Fruit fly (Drosophila melanogaster): ENCODE data around the gene NC2beta.

NC2beta gene

DNA sequence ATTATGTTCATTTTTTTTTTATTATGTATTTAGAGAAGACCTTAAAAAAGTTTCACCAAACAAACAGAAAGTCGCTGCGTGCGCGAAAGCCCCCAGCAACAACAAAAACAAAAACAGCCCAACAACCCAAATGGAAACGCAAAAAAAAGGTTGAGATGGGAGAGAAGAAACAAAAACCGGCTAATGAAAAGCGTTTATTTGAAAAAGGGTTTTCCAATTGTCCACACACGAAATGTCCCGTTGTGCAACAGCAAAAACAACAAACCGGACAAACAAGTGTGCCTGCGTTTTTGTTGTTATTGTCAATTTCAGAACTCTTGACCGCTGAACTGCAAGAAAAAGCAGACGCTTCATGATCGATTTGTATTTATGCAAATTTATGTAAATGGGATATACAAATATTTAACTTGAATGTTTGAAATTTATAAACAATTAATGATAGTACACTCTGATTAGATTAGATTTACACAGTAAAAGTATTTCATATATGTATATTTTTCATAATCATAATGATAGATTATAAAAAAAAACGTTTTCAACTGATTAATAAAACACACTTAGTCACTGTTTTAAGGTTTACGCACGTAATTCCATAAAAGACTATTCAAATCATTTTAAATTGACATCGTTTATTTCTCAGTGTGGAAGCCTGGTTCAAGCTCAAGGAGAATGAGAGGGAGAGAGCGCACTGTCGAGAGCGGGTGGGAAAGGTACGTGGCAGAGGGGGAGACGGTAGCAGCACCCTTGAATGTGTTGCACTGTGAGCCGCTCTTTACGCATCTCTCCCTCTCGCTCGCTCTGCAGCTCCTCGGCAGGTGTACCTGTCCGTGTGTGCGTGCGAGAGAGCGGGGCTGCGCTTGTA lies 49.0 kb downstream of the NC2beta start:
- TF ChIP-seq h (optimal IDR thresholded peaks at IDR 0.05) (no peak), psq (optimal IDR thresholded peaks at IDR 0.05) (no peak), ttk (optimal IDR thresholded peaks at IDR 0.05) (no peak), Sin3A (optimal IDR thresholded peaks at IDR 0.05) (no peak), insv (optimal IDR thresholded peaks at IDR 0.05) (no peak)

DNA sequence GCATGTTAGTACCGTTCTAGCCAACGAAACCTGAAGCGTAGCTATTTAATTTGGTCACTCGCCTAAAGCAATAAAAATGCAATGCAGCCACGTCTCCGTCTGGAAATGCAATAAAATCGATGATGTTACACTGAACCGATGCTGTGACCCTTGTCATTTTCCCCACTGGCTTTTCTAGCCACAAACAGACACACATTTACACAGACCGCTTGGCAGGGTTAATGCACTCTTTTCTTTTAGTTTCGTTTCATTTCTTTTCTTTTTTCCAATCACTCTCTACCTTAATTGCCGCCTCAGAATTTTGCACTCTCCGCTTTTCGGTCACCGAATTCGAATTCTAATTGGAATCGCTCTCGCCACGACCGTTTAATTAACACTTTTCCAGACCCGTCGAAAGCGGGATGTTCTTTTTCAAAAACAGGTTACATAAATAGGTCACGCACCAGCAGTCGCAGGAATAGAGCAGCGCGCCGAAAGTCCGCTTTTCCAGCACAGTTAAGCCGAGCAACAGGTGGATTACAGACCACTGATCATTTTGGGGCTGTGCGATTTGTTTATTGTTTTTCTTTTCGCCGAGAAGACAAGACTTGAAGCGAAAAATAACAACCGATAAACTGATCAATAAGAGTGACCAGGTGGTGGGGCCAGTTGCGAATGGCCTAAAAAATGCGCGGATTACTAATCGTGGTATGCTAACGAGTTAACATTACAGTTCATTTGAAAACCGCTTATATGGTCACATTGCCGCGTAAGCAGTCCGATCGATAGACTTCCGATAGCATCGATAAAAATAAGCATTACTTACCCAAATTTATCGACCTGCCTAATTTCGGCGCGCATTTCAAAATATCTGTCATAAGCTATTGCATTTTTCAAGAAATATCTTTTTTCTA lies 49.9 kb downstream of the NC2beta start, which contains the start of gene ck:
Gene ck (minus strand): TSS at position 638 of the 893 bp plus-strand sequence.
- no peak for TF ChIP-seq ttk (optimal IDR thresholded peaks at IDR 0.05)
- no peak for TF ChIP-seq Sin3A (optimal IDR thresholded peaks at IDR 0.05)
- no peak for TF ChIP-seq Myc (optimal IDR thresholded peaks at IDR 0.05)
- no peak for TF ChIP-seq h (optimal IDR thresholded peaks at IDR 0.05)
- TF ChIP-seq psq (optimal IDR thresholded peaks at IDR 0.05): no peak
- TF ChIP-seq insv (optimal IDR thresholded peaks at IDR 0.05): no peak

DNA sequence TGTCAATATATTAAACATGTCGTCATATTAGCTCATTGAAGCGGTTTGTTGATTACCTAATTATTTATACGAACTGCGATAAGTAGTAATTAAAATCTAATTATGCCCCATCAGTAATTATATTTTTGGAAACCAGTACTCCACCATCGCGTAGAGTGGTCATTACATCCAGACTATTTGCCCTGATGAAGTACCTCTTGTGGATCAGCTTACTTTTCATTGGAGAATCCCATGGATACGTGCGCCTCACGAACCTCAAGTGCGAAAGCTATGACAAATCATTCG lies 50.4 kb downstream of the NC2beta start, which contains the start of gene CG33679:
Gene CG33679 (plus strand): TSS at position 186 of the 285 bp plus-strand sequence.
- TF ChIP-seq insv (optimal IDR thresholded peaks at IDR 0.05): no peak
- no peak for TF ChIP-seq ttk (optimal IDR thresholded peaks at IDR 0.05)
- TF ChIP-seq psq (optimal IDR thresholded peaks at IDR 0.05): no peak
- TF ChIP-seq Myc (optimal IDR thresholded peaks at IDR 0.05): no peak
- TF ChIP-seq Sin3A (optimal IDR thresholded peaks at IDR 0.05): no peak
- TF ChIP-seq h (optimal IDR thresholded peaks at IDR 0.05): no peak

Data from Kc167 (cell line).